Fruit fly (Drosophila melanogaster) S2 (cell line): ENCODE measurements around the gene CG4613.

Experiments used
- CG8478 ChIP-seq: fragments of >200 bp; optimal IDR thresholded peaks from 2 replicates; lab custom pipeline; 2018
- CTCF ChIP-seq, 2 experiments: fragments of >200 bp; optimal IDR thresholded peaks; 2 replicates each; lab custom pipeline; 2018

DNA sequence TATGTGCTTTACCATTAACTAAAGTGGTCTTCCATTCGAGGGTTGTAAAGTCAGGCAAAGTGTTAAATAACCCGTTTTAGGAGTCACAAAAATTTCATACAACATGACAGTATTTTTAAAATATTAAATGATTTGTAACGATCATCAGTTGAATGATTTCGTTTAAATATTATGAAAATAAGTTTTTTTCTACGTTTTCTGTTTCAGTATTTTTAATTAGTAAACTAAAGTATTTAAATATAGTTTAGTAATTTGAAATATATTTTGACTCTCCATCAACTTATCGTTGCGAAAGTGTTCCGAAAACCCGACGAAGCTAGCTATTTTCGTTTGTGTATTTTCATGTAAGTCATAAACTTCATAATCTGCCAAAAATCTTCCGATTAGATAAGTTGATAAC is 45.6 kb upstream of the CG4613 start, which contains the start of gene CG42758:
- TF ChIP-seq CTCF (optimal IDR thresholded peaks at IDR 0.05; lab: Kevin White, UChicago) (no peak), CG8478 (lab: Kevin White, UChicago) (no peak)
